Fruit fly (Drosophila melanogaster) whole organism, adult: ENCODE measurements around the gene Spase25.

Experiments used
- CG11617 ChIP-seq: fragments of 200-800 bp; sonication (Bioruptor generic); optimal IDR thresholded peaks from 2 replicates; lab custom pipeline; 2017; ENCODE audit warnings: mild to moderate bottlenecking, missing biosample characterization, missing genetic modification reagents, missing genetic modification characterization
- CG12768 ChIP-seq: fragments of 200-800 bp; sonication (Bioruptor generic); optimal IDR thresholded peaks from 2 replicates; lab custom pipeline; 2017; ENCODE audit warnings: missing biosample characterization, missing genetic modification characterization, mild to moderate bottlenecking, moderate library complexity, missing genetic modification reagents
- CG14711 ChIP-seq: fragments of 200-800 bp; sonication (Bioruptor generic); optimal IDR thresholded peaks from 2 replicates; lab custom pipeline; 2018; ENCODE audit warnings: missing biosample characterization, mild to moderate bottlenecking, missing genetic modification characterization, moderate library complexity
- CG1620 ChIP-seq: fragments of 200-800 bp; sonication (Bioruptor generic); optimal IDR thresholded peaks from 2 replicates; lab custom pipeline; 2016; ENCODE audit warnings: missing biosample characterization, missing genetic modification characterization
- CG33017 ChIP-seq: fragments of 200-800 bp; sonication (Bioruptor generic); optimal IDR thresholded peaks from 2 replicates; lab custom pipeline; 2018; ENCODE audit warnings: missing biosample characterization, mild to moderate bottlenecking, missing genetic modification characterization, moderate library complexity
- CG5204 ChIP-seq: fragments of 200-800 bp; sonication (Bioruptor generic); optimal IDR thresholded peaks from 2 replicates; lab custom pipeline; 2016; ENCODE audit warnings: missing biosample characterization, missing genetic modification characterization
- CG7045 ChIP-seq: fragments of 200-800 bp; sonication (Bioruptor generic); optimal IDR thresholded peaks from 2 replicates; lab custom pipeline; 2017; ENCODE audit warnings: missing biosample characterization, mild to moderate bottlenecking, missing genetic modification characterization
- CG7101 ChIP-seq: fragments of 200-800 bp; sonication (Bioruptor generic); optimal IDR thresholded peaks from 2 replicates; lab custom pipeline; 2018; ENCODE audit warnings: missing biosample characterization, mild to moderate bottlenecking, missing genetic modification characterization, moderate library complexity
- Clk ChIP-seq: fragments of 200-800 bp; sonication (Bioruptor generic); optimal IDR thresholded peaks from 2 replicates; lab custom pipeline; 2017; ENCODE audit warnings: missing biosample characterization, missing genetic modification characterization
- Crg-1 ChIP-seq: fragments of 200-800 bp; sonication (Bioruptor generic); optimal IDR thresholded peaks from 2 replicates; lab custom pipeline; 2016; ENCODE audit warnings: missing biosample characterization, missing genetic modification characterization
- Hr96 ChIP-seq: fragments of 200-800 bp; sonication (Bioruptor generic); optimal IDR thresholded peaks from 2 replicates; lab custom pipeline; 2016; ENCODE audit warnings: missing biosample characterization, missing genetic modification characterization
- Mnt ChIP-seq: fragments of 200-800 bp; sonication (Bioruptor generic); optimal IDR thresholded peaks from 2 replicates; lab custom pipeline; 2016; ENCODE audit warnings: missing biosample characterization, mild to moderate bottlenecking, missing genetic modification characterization
- bab1 ChIP-seq: fragments of 200-800 bp; sonication (Bioruptor generic); optimal IDR thresholded peaks from 3 replicates; lab custom pipeline; 2019; ENCODE audit warnings: missing biosample characterization, mild to moderate bottlenecking, missing genetic modification characterization, moderate library complexity
- cic ChIP-seq: fragments of 200-800 bp; sonication (Bioruptor generic); optimal IDR thresholded peaks from 2 replicates; lab custom pipeline; 2017; ENCODE audit warnings: missing biosample characterization, mild to moderate bottlenecking, missing genetic modification characterization, moderate library complexity
- cnc ChIP-seq, 2 experiments: fragments of >200 bp; optimal IDR thresholded peaks; 2 replicates each; lab custom pipeline; 2017
- kay ChIP-seq: fragments of 200-800 bp; sonication (Bioruptor generic); peaks from one replicate; lab custom pipeline; 2016; ENCODE audit warnings: missing biosample characterization, missing genetic modification characterization, borderline replicate concordance
- ovo ChIP-seq: fragments of 200-800 bp; sonication (Bioruptor generic); optimal IDR thresholded peaks from 2 replicates; lab custom pipeline; 2016; ENCODE audit warnings: missing biosample characterization, missing genetic modification characterization
- pad ChIP-seq: fragments of 200-800 bp; sonication (Bioruptor generic); optimal IDR thresholded peaks from 3 replicates; lab custom pipeline; 2017; ENCODE audit warnings: missing biosample characterization, missing genetic modification characterization, mild to moderate bottlenecking, moderate library complexity, missing genetic modification reagents
- tj ChIP-seq: fragments of 200-800 bp; sonication (Bioruptor generic); optimal IDR thresholded peaks from 3 replicates; lab custom pipeline; 2017; ENCODE audit warnings: missing biosample characterization, mild to moderate bottlenecking, missing genetic modification characterization, moderate library complexity
- toe ChIP-seq: fragments of 200-800 bp; sonication (Bioruptor generic); optimal IDR thresholded peaks from 2 replicates; lab custom pipeline; 2016; ENCODE audit warnings: missing biosample characterization, missing genetic modification characterization

Spase25 gene

dm6 chrX:11454189-11454882 is 30.7 kb upstream of the Spase25 start, which contains the start of the genes Evi5 and HP5:
Gene Evi5 (minus strand): TSS chrX:11454386.
Gene HP5 (plus strand): TSS chrX:11454786.
- TF ChIP-seq CG12768 (GFP tag; lab: Kevin White, UChicago) (no peak), CG7045 (no peak), kay (no peak), Mnt (peak; percentile 35), Clk (GFP tag; lab: Kevin White, UChicago) (no peak), CG11617 (peak; percentile 14), bab1 (peak; percentile 33), CG14711 (peak; percentile 24), ovo (GFP tag; lab: Kevin White, UChicago) (peak; percentile 26), toe (GFP tag; lab: Kevin White, UChicago) (peak; percentile 25), cic (GFP tag; lab: Kevin White, UChicago) (no peak), CG33017 (tag; lab: Kevin White, UChicago) (no peak), CG7101 (tag; lab: Kevin White, UChicago) (peak; percentile 56), CG1620 (peak; percentile 43), cnc (optimal IDR thresholded peaks at IDR 0.05; lab: Kevin White, UChicago) (no peak), tj (no peak), CG5204 (GFP tag; lab: Kevin White, UChicago) (no peak), Crg-1 (GFP tag; lab: Kevin White, UChicago) (no peak), Hr96 (GFP tag; lab: Kevin White, UChicago) (no peak), pad (GFP tag; lab: Kevin White, UChicago) (peak; percentile 26)

DNA sequence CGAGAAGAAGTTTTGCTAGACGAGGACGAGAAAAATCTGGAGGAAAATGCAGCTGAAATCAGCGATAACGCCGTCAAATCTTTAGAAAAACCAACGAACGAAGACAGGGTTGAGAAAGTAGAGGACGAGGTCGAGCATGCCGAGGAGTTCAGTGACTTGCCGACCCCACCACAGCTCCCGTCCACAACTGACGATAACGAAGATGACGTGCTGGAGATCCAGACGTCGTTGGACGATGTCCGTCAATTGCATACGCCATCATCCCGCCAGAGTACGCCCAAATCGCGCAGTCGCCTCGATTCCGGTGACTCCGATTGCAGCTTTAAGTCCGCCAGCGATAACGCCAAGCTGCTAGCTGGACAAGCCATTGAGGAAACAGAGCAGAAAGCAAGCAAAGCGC is 27.9 kb upstream of the Spase25 start:
- TF ChIP-seq cnc (optimal IDR thresholded peaks at IDR 0.05; lab: Kevin White, UChicago) (no peak), CG7045 (no peak), tj (no peak)

- TF ChIP-seq Crg-1 (GFP tag; lab: Kevin White, UChicago), result no peak
- no peak for TF ChIP-seq CG7045
- TF ChIP-seq CG1620, result no peak
- TF ChIP-seq Clk (GFP tag; lab: Kevin White, UChicago), result no peak
- TF ChIP-seq CG11617, result no peak
- no peak for TF ChIP-seq CG33017 (tag; lab: Kevin White, UChicago)
- no peak for TF ChIP-seq pad (GFP tag; lab: Kevin White, UChicago)
- TF ChIP-seq CG7101 (tag; lab: Kevin White, UChicago), result no peak
- TF ChIP-seq tj, result no peak
- TF ChIP-seq ovo (GFP tag; lab: Kevin White, UChicago), result no peak
- TF ChIP-seq CG12768 (GFP tag; lab: Kevin White, UChicago), result no peak
- TF ChIP-seq CG14711, result no peak
- TF ChIP-seq cnc (optimal IDR thresholded peaks at IDR 0.05; lab: Kevin White, UChicago), result no peak
- TF ChIP-seq bab1, result no peak
- no peak for TF ChIP-seq CG5204 (GFP tag; lab: Kevin White, UChicago)
- no peak for TF ChIP-seq kay
- no peak for TF ChIP-seq cic (GFP tag; lab: Kevin White, UChicago)
Measured at dm6 chrX:11458912-11459836, 25.9 kb upstream of the Spase25 start, which contains the start of gene CG43155. Gene CG43155 (plus strand): TSS chrX:11459786.

DNA sequence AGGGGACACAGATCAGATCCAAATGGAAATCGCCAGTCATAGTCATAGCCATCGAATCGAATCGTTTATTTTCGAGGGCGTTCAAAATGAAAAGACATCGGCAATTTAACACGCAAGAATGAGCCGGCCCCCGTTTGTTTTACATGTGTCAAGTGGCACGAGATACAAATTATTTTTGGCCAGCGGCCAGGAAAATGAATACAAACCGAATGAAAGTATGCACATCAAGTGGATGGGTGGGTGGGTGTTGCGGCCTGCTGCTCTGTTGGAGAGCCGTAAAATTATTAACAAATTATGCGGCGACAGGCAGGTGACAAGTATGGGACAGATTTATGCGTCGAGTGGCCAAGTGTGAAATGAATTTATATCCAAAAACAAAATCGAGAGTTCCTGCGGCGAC is 21.0 kb upstream of the Spase25 start:
- TF ChIP-seq Clk (GFP tag; lab: Kevin White, UChicago), result no peak
- TF ChIP-seq CG33017 (tag; lab: Kevin White, UChicago), result no peak
- no peak for TF ChIP-seq CG11617
- no peak for TF ChIP-seq pad (GFP tag; lab: Kevin White, UChicago)
- no peak for TF ChIP-seq cnc (optimal IDR thresholded peaks at IDR 0.05; lab: Kevin White, UChicago)
- no peak for TF ChIP-seq CG7101 (tag; lab: Kevin White, UChicago)
- TF ChIP-seq Hr96 (GFP tag; lab: Kevin White, UChicago), result no peak
- TF ChIP-seq Crg-1 (GFP tag; lab: Kevin White, UChicago), result no peak
- TF ChIP-seq cic (GFP tag; lab: Kevin White, UChicago), result no peak
- no peak for TF ChIP-seq kay
- no peak for TF ChIP-seq CG12768 (GFP tag; lab: Kevin White, UChicago)
- TF ChIP-seq CG14711, result no peak
- TF ChIP-seq CG7045, result no peak
- no peak for TF ChIP-seq bab1
- TF ChIP-seq CG5204 (GFP tag; lab: Kevin White, UChicago), result no peak

- TF ChIP-seq Clk (GFP tag; lab: Kevin White, UChicago) (no peak), ovo (GFP tag; lab: Kevin White, UChicago) (no peak), CG5204 (GFP tag; lab: Kevin White, UChicago) (no peak), CG11617 (no peak), CG12768 (GFP tag; lab: Kevin White, UChicago) (no peak), CG7045 (no peak), cnc (optimal IDR thresholded peaks at IDR 0.05; lab: Kevin White, UChicago) (no peak), Crg-1 (GFP tag; lab: Kevin White, UChicago) (no peak), CG1620 (no peak), Hr96 (GFP tag; lab: Kevin White, UChicago) (no peak)
Measured at dm6 chrX:11466757-11467156, 18.3 kb upstream of the Spase25 start.

- TF ChIP-seq toe (GFP tag; lab: Kevin White, UChicago) (no peak), CG1620 (no peak), CG5204 (GFP tag; lab: Kevin White, UChicago) (no peak), CG11617 (no peak), Hr96 (GFP tag; lab: Kevin White, UChicago) (no peak), cnc (optimal IDR thresholded peaks at IDR 0.05; lab: Kevin White, UChicago) (no peak), CG7045 (no peak), kay (no peak), tj (no peak), cic (GFP tag; lab: Kevin White, UChicago) (no peak), bab1 (no peak)
Measured at dm6 chrX:11468304-11468703, 16.7 kb upstream of the Spase25 start.
